Worm (Caenorhabditis elegans) whole organism, L1 larva: Measurements from ENCODE around the gene srt-29.

ENCODE experiments used
- C04F5.9 ChIP-seq: sonication (generic microtip); optimal IDR thresholded peaks from 2 replicates; lab custom pipeline; 2016; ENCODE audit warnings: missing genetic modification characterization, missing compliant biosample characterization
- C16A3.4 ChIP-seq: fragments of 150-350 bp; optimal IDR thresholded peaks from 2 replicates; lab custom pipeline; 2014; ENCODE audit warnings: missing biosample characterization, missing genetic modification characterization
- aha-1 ChIP-seq: fragments of 150-350 bp; optimal IDR thresholded peaks from 2 replicates; lab custom pipeline; 2014; ENCODE audit warnings: missing biosample characterization, missing genetic modification characterization
- aly-2 ChIP-seq: fragments of 150-350 bp; optimal IDR thresholded peaks from 2 replicates; lab custom pipeline; 2014; ENCODE audit warnings: missing biosample characterization, missing genetic modification characterization
- ama-1 ChIP-seq: fragments of 150-350 bp; optimal IDR thresholded peaks from 2 replicates; lab custom pipeline; 2014
- blmp-1 ChIP-seq: fragments of 150-350 bp; optimal IDR thresholded peaks from 2 replicates; lab custom pipeline; 2014; ENCODE audit warnings: missing biosample characterization, missing genetic modification characterization
- ceh-63 ChIP-seq: fragments of 200-800 bp; sonication (Bioruptor generic); optimal IDR thresholded peaks from 2 replicates; lab custom pipeline; 2018; ENCODE audit warnings: mild to moderate bottlenecking, missing genetic modification characterization, missing compliant biosample characterization
- ceh-88 ChIP-seq: fragments of 200-800 bp; sonication (Bioruptor generic); IDR thresholded peaks from 2 replicates; pipeline ENCODE4 v1.3.6; 2022; ENCODE audit warnings: missing genetic modification characterization, missing compliant biosample characterization
- dpl-1 ChIP-seq, 3 experiments: fragments of 150-350 bp in 2 of 3; sonication (generic microtip) in 1 of 3; optimal IDR thresholded peaks; 2 replicates each; lab custom pipeline; 2014 to 2017; ENCODE audit warnings: missing biosample characterization in 3 of 3, missing genetic modification characterization in 3 of 3, missing genetic modification reagents in 3 of 3
- efl-1 ChIP-seq, 4 experiments: fragments of 150-350 bp; optimal IDR thresholded peaks in 3 of 4; peaks in 1 of 4; 1 replicate in 1 of 4; 2 replicates in 3 of 4; lab custom pipeline; 2014; ENCODE audit warnings: missing biosample characterization in 2 of 4, missing genetic modification characterization in 2 of 4, missing genetic modification reagents in 2 of 4
- egl-13 ChIP-seq: sonication (generic microtip); optimal IDR thresholded peaks from 2 replicates; lab custom pipeline; 2016; ENCODE audit warnings: missing genotype, missing genetic modification reagents, missing genetic modification characterization, missing compliant biosample characterization
- egl-27 ChIP-seq, 2 experiments: fragments of 150-350 bp in 1 of 2; sonication (generic microtip); optimal IDR thresholded peaks; 3 replicates each; lab custom pipeline; 2017 to 2018; ENCODE audit warnings: missing biosample characterization in 2 of 2, missing genetic modification characterization in 2 of 2, missing genetic modification reagents in 2 of 2
- elt-2 ChIP-seq: sonication (generic microtip); optimal IDR thresholded peaks from 2 replicates; lab custom pipeline; 2016; ENCODE audit warnings: missing genetic modification characterization, mild to moderate bottlenecking, inconsistent platforms, missing compliant biosample characterization, missing genetic modification reagents
- ets-5 ChIP-seq: fragments of 200-800 bp; sonication (Bioruptor generic); IDR thresholded peaks from 2 replicates; pipeline ENCODE4 v1.3.6; 2022; ENCODE audit warnings: missing genetic modification characterization, missing compliant biosample characterization
- fkh-8 ChIP-seq: sonication (generic microtip); optimal IDR thresholded peaks from 2 replicates; lab custom pipeline; 2016; ENCODE audit warnings: mild to moderate bottlenecking, missing genetic modification characterization, missing compliant biosample characterization
- grh-1 ChIP-seq: fragments of 200-800 bp; sonication (Bioruptor generic); IDR thresholded peaks from 2 replicates; pipeline ENCODE4 v1.3.6; 2022; ENCODE audit warnings: missing genetic modification reagents, missing genetic modification characterization, missing compliant biosample characterization
- isw-1 ChIP-seq: fragments of 200-800 bp; sonication (Bioruptor generic); IDR thresholded peaks from 2 replicates; pipeline ENCODE4 v1.3.6; 2022; ENCODE audit warnings: missing genetic modification characterization, missing compliant biosample characterization
- jun-1 ChIP-seq: fragments of 150-350 bp; optimal IDR thresholded peaks from 2 replicates; lab custom pipeline; 2014; ENCODE audit warnings: missing biosample characterization, missing genetic modification reagents, missing genetic modification characterization
- lin-13 ChIP-seq: fragments of 150-350 bp; optimal IDR thresholded peaks from 2 replicates; lab custom pipeline; 2014; ENCODE audit warnings: missing biosample characterization, missing genetic modification reagents, missing genetic modification characterization
- lin-15B ChIP-seq: fragments of 150-350 bp; sonication (generic microtip); optimal IDR thresholded peaks from 3 replicates; lab custom pipeline; 2014; ENCODE audit warnings: missing biosample characterization, missing genetic modification characterization
- lin-39 ChIP-seq: fragments of 150-350 bp; optimal IDR thresholded peaks from 2 replicates; lab custom pipeline; 2014; ENCODE audit warnings: missing biosample characterization, missing genetic modification reagents, missing genetic modification characterization
- lir-3 ChIP-seq: sonication (generic microtip); optimal IDR thresholded peaks from 2 replicates; lab custom pipeline; 2016; ENCODE audit warnings: mild to moderate bottlenecking, missing genetic modification characterization, moderate library complexity, missing compliant biosample characterization; ENCODE audit not compliant: poor library complexity
- mdl-1 ChIP-seq, 2 experiments: fragments of 150-350 bp; optimal IDR thresholded peaks; 2 replicates each; lab custom pipeline; 2014 to 2017; ENCODE audit warnings: missing biosample characterization in 2 of 2, missing genetic modification characterization in 2 of 2, inconsistent platforms in 1 of 2
- mep-1 ChIP-seq: fragments of 150-350 bp; optimal IDR thresholded peaks from 2 replicates; lab custom pipeline; 2014; ENCODE audit warnings: missing biosample characterization, missing genetic modification characterization
- nhr-20 ChIP-seq: sonication (generic microtip); optimal IDR thresholded peaks from 2 replicates; lab custom pipeline; 2016; ENCODE audit warnings: mild to moderate bottlenecking, missing genetic modification characterization, missing compliant biosample characterization
- nhr-47 ChIP-seq: sonication (generic microtip); optimal IDR thresholded peaks from 2 replicates; lab custom pipeline; 2016; ENCODE audit warnings: mild to moderate bottlenecking, missing genetic modification characterization, moderate library complexity, missing compliant biosample characterization
- nhr-71 ChIP-seq: sonication (generic microtip); optimal IDR thresholded peaks from 2 replicates; lab custom pipeline; 2016; ENCODE audit warnings: mild to moderate bottlenecking, missing genetic modification characterization, moderate library complexity, missing compliant biosample characterization
- nhr-84 ChIP-seq: sonication (generic microtip); optimal IDR thresholded peaks from 2 replicates; lab custom pipeline; 2017; ENCODE audit warnings: missing biosample characterization, missing genetic modification characterization
- nhr-90 ChIP-seq: sonication (generic microtip); optimal IDR thresholded peaks from 2 replicates; lab custom pipeline; 2016; ENCODE audit warnings: mild to moderate bottlenecking, missing genetic modification characterization, missing compliant biosample characterization; ENCODE audit not compliant: poor library complexity
- pax-3 ChIP-seq: fragments of 200-800 bp; sonication (Bioruptor generic); optimal IDR thresholded peaks from 2 replicates; lab custom pipeline; 2018; ENCODE audit warnings: mild to moderate bottlenecking, missing genetic modification characterization, moderate library complexity, missing compliant biosample characterization
- rnt-1 ChIP-seq: sonication (generic microtip); optimal IDR thresholded peaks from 2 replicates; lab custom pipeline; 2016; ENCODE audit warnings: mild to moderate bottlenecking, missing genetic modification characterization, moderate library complexity, missing compliant biosample characterization
- snu-23 ChIP-seq: sonication (generic microtip); optimal IDR thresholded peaks from 2 replicates; lab custom pipeline; 2016; ENCODE audit warnings: missing genetic modification characterization, missing compliant biosample characterization
- sox-4 ChIP-seq: sonication (generic microtip); optimal IDR thresholded peaks from 2 replicates; lab custom pipeline; 2016; ENCODE audit warnings: missing genetic modification characterization, missing compliant biosample characterization
- sptf-1 ChIP-seq: fragments of 150-350 bp; optimal IDR thresholded peaks from 2 replicates; lab custom pipeline; 2014; ENCODE audit warnings: missing biosample characterization, missing genetic modification characterization
- tbx-2 ChIP-seq: sonication (generic microtip); optimal IDR thresholded peaks from 2 replicates; lab custom pipeline; 2016; ENCODE audit warnings: missing genetic modification characterization, missing compliant biosample characterization
- unc-86 ChIP-seq: sonication (generic microtip); optimal IDR thresholded peaks from 2 replicates; lab custom pipeline; 2016; ENCODE audit warnings: missing genetic modification characterization, missing compliant biosample characterization
- unc-98 ChIP-seq: fragments of 200-800 bp; sonication (Bioruptor generic); IDR thresholded peaks from 2 replicates; pipeline ENCODE4 v1.3.6; 2022; ENCODE audit warnings: missing genetic modification characterization, missing compliant biosample characterization
- vab-15 ChIP-seq: sonication (generic microtip); optimal IDR thresholded peaks from 2 replicates; lab custom pipeline; 2017; ENCODE audit warnings: missing genotype, mild to moderate bottlenecking, missing genetic modification characterization, missing compliant biosample characterization
- zag-1 ChIP-seq: fragments of 150-350 bp; optimal IDR thresholded peaks from 2 replicates; lab custom pipeline; 2014; ENCODE audit warnings: missing biosample characterization, missing genetic modification characterization
- zip-4 ChIP-seq: fragments of 200-800 bp; sonication (Bioruptor generic); optimal IDR thresholded peaks from 2 replicates; lab custom pipeline; 2018; ENCODE audit warnings: mild to moderate bottlenecking, missing genetic modification characterization, moderate library complexity, missing compliant biosample characterization

Gene srt-29

ce11 chrV:2753007-2753406, 34.1 kb upstream of the srt-29 start, which contains the start of gene srx-26:
Gene srx-26 (minus strand): TSS chrV:2753107.
- TF ChIP-seq lin-15B (no peak), mep-1 (tag; lab: Kevin White, UChicago) (no peak), unc-86 (tag; lab: Kevin White, UChicago) (no peak), rnt-1 (tag; lab: Kevin White, UChicago) (no peak), aly-2 (tag; lab: Kevin White, UChicago) (no peak), elt-2 (no peak), vab-15 (tag; lab: Kevin White, UChicago) (no peak), nhr-90 (tag; lab: Kevin White, UChicago) (no peak), zip-4 (GFP tag; lab: Kevin White, UChicago) (no peak), sox-4 (tag; lab: Kevin White, UChicago) (no peak), nhr-20 (no peak), tbx-2 (tag; lab: Kevin White, UChicago) (no peak), dpl-1 (GFP tag; optimal IDR thresholded peaks at IDR 0.05; lab: Kevin White, UChicago) (no peak)

- TF ChIP-seq fkh-8 (tag; lab: Kevin White, UChicago) (no peak), C04F5.9 (tag; lab: Kevin White, UChicago) (no peak), efl-1 (optimal IDR thresholded peaks at IDR 0.05; lab: Kevin White, UChicago) (no peak), efl-1 (GFP tag; optimal IDR thresholded peaks at IDR 0.05 in 1 of 2; lab: Kevin White, UChicago) (peak in 1 of 2 experiments; percentile 7)
Measured at ce11 chrV:2750006-2750405, 31.1 kb upstream of the srt-29 start, which contains the start of gene srx-24. Gene srx-24 (minus strand): TSS chrV:2750106.

ce11 chrV:2746404-2746803, 27.5 kb upstream of the srt-29 start:
- TF ChIP-seq egl-13 (tag; lab: Kevin White, UChicago) (no peak), unc-86 (tag; lab: Kevin White, UChicago) (no peak), snu-23 (GFP tag; lab: Kevin White, UChicago) (no peak), ceh-88 (GFP tag; lab: Robert Waterston, UW) (no peak), mep-1 (tag; lab: Kevin White, UChicago) (no peak), lin-39 (no peak), nhr-90 (tag; lab: Kevin White, UChicago) (no peak), sptf-1 (tag; lab: Kevin White, UChicago) (no peak), nhr-71 (tag; lab: Kevin White, UChicago) (no peak), egl-27 (tag; optimal IDR thresholded peaks at IDR 0.05; lab: Kevin White, UChicago) (no peak), rnt-1 (tag; lab: Kevin White, UChicago) (no peak), nhr-84 (tag; lab: Kevin White, UChicago) (no peak), lir-3 (no peak), zag-1 (tag; lab: Kevin White, UChicago) (no peak), ama-1 (lab: Kevin White, UChicago) (no peak), fkh-8 (tag; lab: Kevin White, UChicago) (no peak), unc-98 (GFP tag; lab: Robert Waterston, UW) (no peak), mdl-1 (tag; optimal IDR thresholded peaks at IDR 0.05; lab: Kevin White, UChicago) (no peak), ets-5 (GFP tag; lab: Robert Waterston, UW) (no peak)
- TF ChIP-seq, all 84 proteins: peak for 0

ce11 chrV:2742298-2742697, 23.4 kb upstream of the srt-29 start, which contains the start of gene srg-62:
Gene srg-62 (minus strand): TSS chrV:2742398.
- no peak for TF ChIP-seq nhr-47 (tag; lab: Kevin White, UChicago)
- TF ChIP-seq aha-1 (tag; lab: Kevin White, UChicago): no peak
- no peak for TF ChIP-seq nhr-71 (tag; lab: Kevin White, UChicago)
- TF ChIP-seq jun-1: no peak

- TF ChIP-seq vab-15 (tag; lab: Kevin White, UChicago) (no peak), mdl-1 (tag; optimal IDR thresholded peaks at IDR 0.05; lab: Kevin White, UChicago) (no peak), isw-1 (no peak), dpl-1 (GFP tag; optimal IDR thresholded peaks at IDR 0.05; lab: Kevin White, UChicago) (no peak), pax-3 (tag; lab: Kevin White, UChicago) (no peak), lin-13 (no peak), ceh-63 (GFP tag; lab: Kevin White, UChicago) (no peak), C16A3.4 (no peak), blmp-1 (no peak), grh-1 (no peak)
Measured at ce11 chrV:2740228-2740627, 21.3 kb upstream of the srt-29 start, which contains the start of gene srg-61. Gene srg-61 (minus strand): TSS chrV:2740328.
